Fruit fly (Drosophila melanogaster) Kc167 (cell line): Measurements from ENCODE around the gene Ero1L.

Experiments
- Myc ChIP-seq: fragments of >200 bp; optimal IDR thresholded peaks from 2 replicates; lab custom pipeline; 2017; ENCODE audit warnings: missing external identifiers
- Sin3A ChIP-seq: fragments of >200 bp; optimal IDR thresholded peaks from 2 replicates; lab custom pipeline; 2018; ENCODE audit warnings: missing external identifiers
- h ChIP-seq: fragments of >200 bp; optimal IDR thresholded peaks from 3 replicates; lab custom pipeline; 2018; ENCODE audit warnings: missing external identifiers
- insv ChIP-seq: fragments of >200 bp; optimal IDR thresholded peaks from 3 replicates; lab custom pipeline; 2018; ENCODE audit warnings: missing external identifiers
- psq ChIP-seq: fragments of >200 bp; optimal IDR thresholded peaks from 2 replicates; lab custom pipeline; 2017; ENCODE audit warnings: missing external identifiers
- ttk ChIP-seq: sonication (Bioruptor generic); optimal IDR thresholded peaks from 2 replicates; lab custom pipeline; 2017; ENCODE audit warnings: missing external identifiers

Ero1L gene

DNA sequence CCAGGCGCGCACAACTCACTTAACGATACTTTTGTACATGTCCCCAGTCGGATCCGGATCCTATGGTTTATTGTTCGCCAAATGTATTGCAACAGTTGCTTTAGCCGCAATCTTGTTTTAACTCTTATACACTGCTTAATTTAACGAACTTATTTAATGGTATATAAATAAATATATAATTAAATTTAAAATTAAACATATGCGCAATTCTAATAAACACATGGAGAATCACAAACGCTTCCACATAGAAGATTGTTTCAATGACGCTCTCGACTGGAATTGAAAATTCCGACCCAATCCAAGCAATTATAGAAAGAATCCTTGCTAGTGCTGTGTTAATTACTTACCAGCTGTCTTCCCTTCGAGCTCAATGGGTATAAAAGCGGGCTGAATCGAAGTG lies 29.0 kb upstream of the Ero1L start, which contains the start of gene Akh:
Akh (plus strand) TSS at position 301 of the 400 bp plus-strand sequence.
- no peak for TF ChIP-seq Sin3A (lab: Kevin White, UChicago)
- no peak for TF ChIP-seq h (lab: Kevin White, UChicago)
- no peak for TF ChIP-seq psq (lab: Kevin White, UChicago)
- TF ChIP-seq ttk (lab: Kevin White, UChicago): no peak
- TF ChIP-seq Myc (lab: Kevin White, UChicago): no peak
- TF ChIP-seq insv: no peak

DNA sequence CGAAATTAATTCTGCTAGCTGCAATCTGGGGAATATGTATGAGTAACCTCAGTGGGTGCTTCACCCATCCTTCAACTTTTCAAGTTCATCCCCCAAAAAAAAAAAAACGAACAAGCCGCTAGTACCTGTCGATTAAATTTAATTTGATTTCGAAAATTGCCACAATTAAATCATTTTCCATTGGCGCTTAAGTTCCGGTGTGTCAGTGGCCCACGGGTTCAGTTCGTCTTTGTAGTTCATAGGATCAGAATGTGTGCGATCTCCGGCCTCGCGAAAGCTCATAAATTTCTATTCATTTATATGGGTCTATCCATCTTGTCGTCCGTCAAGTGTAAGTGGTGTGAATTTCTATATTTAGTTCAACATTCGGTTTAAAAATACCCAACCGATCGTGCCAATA lies 28.1 kb upstream of the Ero1L start, which contains the start of gene CG32260:
CG32260 (plus strand) TSS at position 301 of the 400 bp plus-strand sequence.
- TF ChIP-seq Sin3A (lab: Kevin White, UChicago): no peak
- no peak for TF ChIP-seq insv
- TF ChIP-seq ttk (lab: Kevin White, UChicago): no peak
- TF ChIP-seq h (lab: Kevin White, UChicago): no peak
- TF ChIP-seq psq (lab: Kevin White, UChicago): no peak
- TF ChIP-seq Myc (lab: Kevin White, UChicago): no peak

DNA sequence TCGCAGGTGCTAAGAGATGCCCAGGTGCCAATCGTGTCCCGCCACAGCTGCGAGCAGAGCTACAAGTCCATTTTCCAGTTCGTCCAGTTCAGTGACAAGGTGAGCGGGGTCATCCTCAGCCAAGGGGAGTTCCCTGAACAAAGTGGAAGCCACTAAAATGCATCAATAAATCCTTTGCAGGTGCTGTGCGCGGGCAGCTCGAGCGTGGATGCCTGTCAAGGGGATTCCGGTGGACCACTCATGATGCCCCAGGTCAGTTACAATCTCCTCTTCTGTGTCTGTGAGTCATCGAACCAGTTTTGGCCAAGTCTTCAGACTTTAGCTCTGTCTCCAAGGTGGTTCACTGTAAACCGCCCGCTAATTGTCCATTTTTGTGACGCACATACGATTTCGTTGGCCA lies 25.0 kb upstream of the Ero1L start:
- TF ChIP-seq ttk (lab: Kevin White, UChicago): no peak
- no peak for TF ChIP-seq h (lab: Kevin White, UChicago)
- no peak for TF ChIP-seq Myc (lab: Kevin White, UChicago)
- TF ChIP-seq insv: no peak
- no peak for TF ChIP-seq psq (lab: Kevin White, UChicago)
- no peak for TF ChIP-seq Sin3A (lab: Kevin White, UChicago)

DNA sequence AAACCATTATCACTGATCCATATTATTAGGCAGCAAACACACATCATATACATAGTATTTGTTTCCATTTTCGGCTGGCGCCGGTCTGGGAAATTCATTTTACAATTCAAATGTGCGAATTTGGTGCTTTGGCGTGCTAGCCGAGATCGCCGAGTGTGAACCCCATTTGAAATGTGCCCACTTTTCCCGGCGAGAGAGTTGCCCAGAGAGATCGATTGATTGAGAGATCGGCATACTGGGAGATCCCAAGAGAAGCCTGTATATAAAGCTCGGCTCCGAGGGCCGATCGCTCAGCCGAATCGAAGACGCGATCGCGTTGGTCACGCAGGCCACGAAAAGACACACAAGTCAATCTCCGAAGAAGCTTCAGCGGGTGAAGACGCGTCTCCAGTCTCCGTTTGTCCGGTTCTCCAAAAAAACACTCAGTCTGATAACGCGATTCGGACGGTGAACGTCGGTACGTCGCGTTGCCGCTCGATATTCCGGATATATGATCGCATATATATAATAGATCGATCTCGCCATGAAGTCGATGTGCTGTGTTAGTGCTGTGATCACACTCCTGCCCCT lies 21.7 kb upstream of the Ero1L start, which contains the start of gene CG1299:
CG1299 (plus strand) TSS at position 291 of the 570 bp plus-strand sequence.
- TF ChIP-seq Sin3A (lab: Kevin White, UChicago): no peak
- no peak for TF ChIP-seq Myc (lab: Kevin White, UChicago)
- TF ChIP-seq psq (lab: Kevin White, UChicago): no peak
- no peak for TF ChIP-seq h (lab: Kevin White, UChicago)
- no peak for TF ChIP-seq insv
- TF ChIP-seq ttk (lab: Kevin White, UChicago): no peak

DNA sequence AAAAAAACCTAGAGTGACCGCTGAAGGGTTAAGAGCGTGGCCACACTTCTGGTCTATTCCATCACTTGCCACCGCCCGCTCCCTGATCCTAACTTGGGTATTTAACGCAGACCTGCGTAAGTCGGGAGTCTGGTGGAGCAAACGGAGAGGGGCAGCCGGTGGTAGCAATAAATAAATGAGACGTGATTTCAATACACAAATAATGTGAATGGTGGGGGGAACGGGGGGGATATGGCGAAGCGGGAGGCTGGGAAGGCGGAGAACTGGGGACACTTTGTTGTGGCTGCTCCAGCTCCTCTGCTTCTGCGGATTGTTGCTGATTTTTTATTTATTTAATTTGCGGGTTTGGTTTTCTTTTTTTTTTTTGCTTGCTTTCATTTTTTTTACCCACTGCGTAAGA lies 12.4 kb upstream of the Ero1L start:
- TF ChIP-seq ttk (lab: Kevin White, UChicago): no peak

DNA sequence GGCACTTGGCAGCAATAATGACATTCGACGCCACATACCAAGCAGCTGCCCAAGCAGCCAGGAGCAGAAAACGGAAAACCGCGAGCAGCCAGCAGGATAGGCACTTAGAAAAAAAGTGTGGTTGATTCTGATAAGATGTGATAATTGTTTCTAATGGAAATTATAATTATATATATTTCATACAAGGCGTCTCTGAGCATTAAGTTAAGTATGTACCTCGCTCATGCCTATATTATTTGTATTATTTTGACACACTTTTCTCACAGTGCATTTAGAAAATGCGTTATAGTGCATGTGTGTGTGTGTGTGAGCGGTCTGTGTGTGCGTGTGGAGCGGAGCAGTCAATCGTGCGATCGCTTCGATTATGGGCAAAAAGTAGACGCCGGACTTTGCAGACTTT lies 11.8 kb upstream of the Ero1L start:
- TF ChIP-seq insv (no peak), h (lab: Kevin White, UChicago) (no peak), psq (lab: Kevin White, UChicago) (no peak), ttk (lab: Kevin White, UChicago) (no peak), Sin3A (lab: Kevin White, UChicago) (no peak), Myc (lab: Kevin White, UChicago) (no peak)

DNA sequence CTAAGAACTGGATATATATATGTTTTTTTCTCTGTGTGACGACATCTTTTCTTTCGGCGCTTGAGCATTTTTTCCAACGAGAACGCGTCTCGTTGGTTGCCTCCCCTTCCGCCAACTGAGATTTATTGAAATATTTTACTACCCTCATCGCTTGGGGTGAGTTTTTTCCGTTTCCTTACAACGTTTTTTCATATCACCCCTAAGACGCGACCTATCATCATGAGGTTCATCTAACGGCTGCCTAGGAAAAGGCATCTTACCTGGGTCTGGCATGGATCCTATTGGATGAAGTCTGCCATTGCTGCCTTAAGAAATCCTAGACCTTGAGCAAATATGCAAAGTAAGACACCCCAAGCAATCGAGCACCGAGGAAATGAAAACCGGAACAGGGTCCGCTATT lies 10.9 kb upstream of the Ero1L start:
- TF ChIP-seq h (lab: Kevin White, UChicago) (no peak), Myc (lab: Kevin White, UChicago) (no peak), ttk (lab: Kevin White, UChicago) (no peak), insv (no peak), Sin3A (lab: Kevin White, UChicago) (no peak), psq (lab: Kevin White, UChicago) (no peak)

DNA sequence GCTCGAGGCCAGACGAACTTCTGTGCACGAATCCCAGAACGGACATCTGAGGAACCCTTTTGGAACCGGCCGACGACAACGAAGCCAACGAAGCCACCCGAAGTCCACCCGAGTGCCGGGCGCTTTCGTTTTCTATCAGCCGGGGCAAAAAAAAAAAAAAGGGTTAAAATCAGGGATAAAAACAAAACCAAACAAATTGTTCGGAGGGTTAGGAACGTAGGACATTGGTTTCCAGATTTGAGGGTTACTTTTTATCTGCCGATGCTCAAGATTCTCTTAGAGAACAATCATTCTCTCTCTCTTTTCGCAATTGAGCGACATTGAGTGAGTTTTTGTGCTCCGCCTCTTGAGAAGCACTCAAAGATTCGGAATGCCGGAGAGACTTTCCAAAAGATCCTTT lies 9.3 kb upstream of the Ero1L start, which contains the start of gene nab:
nab (minus strand) TSS at position 7 of the 400 bp plus-strand sequence.
- TF ChIP-seq h (lab: Kevin White, UChicago) (no peak), Myc (lab: Kevin White, UChicago) (no peak), ttk (lab: Kevin White, UChicago) (no peak), Sin3A (lab: Kevin White, UChicago) (no peak), insv (no peak), psq (lab: Kevin White, UChicago) (no peak)

DNA sequence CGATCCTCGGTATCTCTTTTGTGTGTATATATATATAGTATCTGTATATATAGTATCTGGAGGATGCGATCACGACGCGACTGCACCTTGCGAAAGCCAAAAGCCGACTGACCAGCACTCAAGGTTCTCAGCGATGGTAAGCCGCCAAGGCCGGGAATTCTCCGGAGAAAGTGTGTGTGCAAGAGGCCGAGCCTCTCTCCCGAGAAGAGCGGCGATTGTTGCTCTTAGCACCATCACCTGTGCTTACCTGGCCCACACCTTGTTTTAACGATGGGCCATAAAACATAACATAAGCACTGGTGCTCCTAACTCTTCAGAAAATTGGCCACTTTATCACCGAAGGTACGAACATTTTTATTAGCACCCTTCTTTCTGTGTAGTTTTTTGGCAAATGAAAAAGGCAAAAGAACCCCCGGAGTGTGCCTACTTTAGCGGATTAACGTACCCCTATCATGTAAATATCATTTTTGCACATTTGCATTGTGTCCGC lies 2.8 kb upstream of the Ero1L start, which contains the start of gene mas:
mas (minus strand) TSS at position 112 of the 490 bp plus-strand sequence.
- TF ChIP-seq ttk (lab: Kevin White, UChicago) (no peak), Sin3A (lab: Kevin White, UChicago) (no peak), psq (lab: Kevin White, UChicago) (no peak), h (lab: Kevin White, UChicago) (no peak), insv (no peak), Myc (lab: Kevin White, UChicago) (no peak)

DNA sequence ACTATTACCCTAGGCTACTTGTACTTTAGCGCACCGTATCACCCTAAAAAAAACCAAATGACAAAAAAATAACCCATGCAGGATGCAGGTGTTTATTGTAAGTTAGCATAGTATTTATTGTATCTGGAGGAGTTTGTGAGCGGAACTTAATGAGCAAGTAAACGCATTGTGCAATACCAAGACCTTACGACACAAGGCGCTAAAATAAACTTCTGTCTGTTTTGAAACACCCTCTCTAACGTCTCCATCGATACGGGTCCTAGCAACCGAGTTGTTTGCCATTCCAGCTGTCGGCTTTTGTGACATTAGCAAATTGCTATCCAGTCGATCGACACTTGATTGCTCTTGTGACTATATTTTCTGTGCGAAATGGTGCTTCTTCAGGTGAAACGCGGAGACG lies 3.4 kb downstream of the Ero1L start, which contains the start of gene CG18675:
CG18675 (plus strand) TSS at position 301 of the 400 bp plus-strand sequence.
- TF ChIP-seq ttk (lab: Kevin White, UChicago): no peak
- TF ChIP-seq h (lab: Kevin White, UChicago): no peak
- TF ChIP-seq insv: no peak
- TF ChIP-seq Sin3A (lab: Kevin White, UChicago): no peak
- no peak for TF ChIP-seq Myc (lab: Kevin White, UChicago)
- no peak for TF ChIP-seq psq (lab: Kevin White, UChicago)

DNA sequence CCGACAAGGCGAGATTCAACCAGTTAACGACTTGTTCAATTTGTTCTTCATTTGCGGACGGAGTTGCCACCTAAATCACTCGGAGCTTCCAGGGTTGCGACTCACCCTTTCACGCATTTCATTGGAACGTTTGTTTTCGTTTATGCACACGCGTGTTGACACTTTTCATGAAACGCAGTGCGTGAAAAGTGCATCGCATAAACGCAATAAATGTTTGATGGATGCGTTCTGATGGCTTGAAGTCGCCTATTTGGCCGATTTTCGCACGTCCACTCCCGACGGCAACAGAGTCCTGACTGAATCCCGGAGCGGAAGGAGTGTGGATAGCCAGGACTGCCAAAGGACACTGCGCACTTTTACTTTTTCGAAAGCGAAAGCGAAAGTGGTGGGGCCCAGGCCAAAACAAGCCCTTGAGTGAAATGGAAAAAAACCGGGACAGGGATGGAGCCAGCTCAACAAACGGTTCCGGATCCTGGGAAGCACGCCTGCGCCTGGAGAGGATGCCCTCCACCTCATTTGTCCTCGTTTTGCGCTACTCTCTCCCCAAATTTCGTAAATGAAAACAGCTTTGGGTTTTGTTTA lies 7.9 kb downstream of the Ero1L start, which contains the start of gene Teh4:
Teh4 (minus strand) TSS at position 290 of the 582 bp plus-strand sequence.
- TF ChIP-seq Myc (lab: Kevin White, UChicago): no peak
- no peak for TF ChIP-seq ttk (lab: Kevin White, UChicago)
- no peak for TF ChIP-seq Sin3A (lab: Kevin White, UChicago)
- no peak for TF ChIP-seq insv
- no peak for TF ChIP-seq h (lab: Kevin White, UChicago)
- no peak for TF ChIP-seq psq (lab: Kevin White, UChicago)
